Worm (Caenorhabditis elegans) whole organism, midembryonic: ENCODE results near the gene srw-133.

Source experiments
- T22C8.4 ChIP-seq: fragments of 200-800 bp; sonication (Bioruptor generic); IDR thresholded peaks from 2 replicates; pipeline ENCODE4 v1.3.6; 2022; ENCODE audit warnings: missing genetic modification characterization, missing compliant biosample characterization
- flt-1 ChIP-seq: fragments of 200-800 bp; sonication (Bioruptor generic); IDR thresholded peaks from 2 replicates; pipeline ENCODE4 v1.3.6; 2022; ENCODE audit warnings: missing genetic modification characterization, missing compliant biosample characterization
- klf-2 ChIP-seq: fragments of 200-800 bp; sonication (Bioruptor generic); conservative IDR thresholded peaks from 2 replicates; pipeline ENCODE4 v1.3.6; 2022; ENCODE audit warnings: missing genetic modification reagents, missing genetic modification characterization, missing compliant biosample characterization
- med-1 ChIP-seq: sonication (generic microtip); optimal IDR thresholded peaks from 2 replicates; lab custom pipeline; 2017; ENCODE audit warnings: missing genetic modification characterization, mild to moderate bottlenecking, missing compliant biosample characterization, antibody characterized with exemption, missing genetic modification reagents; ENCODE audit not compliant: insufficient read depth
- ref-1 ChIP-seq: fragments of 200-800 bp; sonication (Bioruptor generic); conservative IDR thresholded peaks from 2 replicates; pipeline ENCODE4 v1.3.6; 2022; ENCODE audit warnings: missing genetic modification reagents, missing genetic modification characterization, missing compliant biosample characterization
- tab-1 ChIP-seq: fragments of 200-800 bp; sonication (Bioruptor generic); IDR thresholded peaks from 2 replicates; pipeline ENCODE4 v1.3.6; 2022; ENCODE audit warnings: missing genetic modification characterization, missing compliant biosample characterization
- ztf-23 ChIP-seq: fragments of 200-800 bp; sonication (Bioruptor generic); IDR thresholded peaks from 2 replicates; pipeline ENCODE4 v1.3.6; 2022; ENCODE audit warnings: missing genetic modification reagents, missing genetic modification characterization, missing compliant biosample characterization
- ztf-29 ChIP-seq: fragments of 200-800 bp; sonication (Bioruptor generic); IDR thresholded peaks from 2 replicates; pipeline ENCODE4 v1.3.6; 2022; ENCODE audit warnings: missing genetic modification reagents, missing genetic modification characterization, missing compliant biosample characterization

DNA sequence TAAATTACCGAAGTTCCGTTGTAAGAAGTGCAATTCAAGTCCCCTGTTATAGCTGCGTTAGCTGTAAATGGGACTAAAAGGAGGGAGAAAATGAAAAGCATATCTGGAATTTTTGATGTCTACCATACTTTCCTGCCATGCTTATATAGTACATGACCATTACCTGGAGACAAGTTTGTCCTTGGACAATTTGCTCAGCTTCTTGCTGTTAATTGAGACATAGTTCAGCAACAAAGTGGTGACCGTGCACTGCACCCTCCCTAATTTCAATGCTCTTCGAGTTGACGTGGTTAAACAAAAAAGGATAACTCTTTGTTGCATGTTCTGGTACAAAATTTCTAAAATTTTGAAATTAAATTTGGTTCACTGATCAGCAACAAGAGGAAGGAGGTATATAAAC is 12.9 kb upstream of the srw-133 start, which contains the start of gene T05B4.13:
- no peak for TF ChIP-seq klf-2 (GFP tag; lab: Robert Waterston, UW)
- TF ChIP-seq tab-1 (GFP tag; lab: Robert Waterston, UW): no peak
- no peak for TF ChIP-seq flt-1
- no peak for TF ChIP-seq ref-1 (GFP tag; lab: Robert Waterston, UW)
- TF ChIP-seq T22C8.4: no peak
- no peak for TF ChIP-seq ztf-29
- no peak for TF ChIP-seq med-1 (GFP tag; lab: Kevin White, UChicago)
- no peak for TF ChIP-seq ztf-23 (GFP tag; lab: Robert Waterston, UW)
